Fruit fly (Drosophila melanogaster): ENCODE data around the gene CG17375.

CG17375 gene

DNA sequence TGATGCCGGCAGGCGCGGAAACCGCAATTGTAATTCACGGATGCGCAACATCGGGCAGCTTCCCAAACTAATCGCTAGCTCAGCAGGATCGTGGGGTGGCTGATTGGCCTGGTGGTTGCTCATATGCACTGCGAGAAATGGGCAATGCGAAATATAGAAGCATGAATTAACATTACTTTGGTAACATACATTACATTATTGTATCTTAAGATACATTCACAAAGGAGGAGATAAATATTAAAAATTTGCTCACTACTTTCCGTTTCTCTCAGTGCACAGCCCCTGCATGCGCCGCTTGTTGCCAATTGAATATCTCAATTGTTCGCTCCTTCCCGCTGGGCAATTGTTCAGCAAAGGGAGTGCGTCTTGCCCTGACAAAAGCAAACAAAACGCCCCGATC is 35.8 kb upstream of the CG17375 start (continued):
- peak; percentile 63 for TF ChIP-seq btn (GFP tag; optimal IDR thresholded peaks at IDR 0.05)
- TF ChIP-seq CG2202 (tag; optimal IDR thresholded peaks at IDR 0.05) = peak; percentile 79
- no peak for TF ChIP-seq pita (GFP tag; optimal IDR thresholded peaks at IDR 0.05)
- peak; percentile 8 for TF ChIP-seq CG2116 (GFP tag; optimal IDR thresholded peaks at IDR 0.05)
- peak; percentile 76 for TF ChIP-seq CG5245 (GFP tag; optimal IDR thresholded peaks at IDR 0.05)
- TF ChIP-seq cwo (GFP tag; optimal IDR thresholded peaks at IDR 0.05) = no peak
- peak; percentile 16 for TF ChIP-seq CG4617 (GFP tag; optimal IDR thresholded peaks at IDR 0.05; ENCODE audit: borderline replicate concordance)
- TF ChIP-seq CG6791 (GFP tag; IDR thresholded peaks at IDR 0.05; ENCODE audit: partially characterized antibody) = no peak
- TF ChIP-seq tup (GFP tag; optimal IDR thresholded peaks at IDR 0.05) = peak; percentile 21
- peak; percentile 70 for TF ChIP-seq CG7372 (GFP tag; IDR thresholded peaks at IDR 0.05)
- TF ChIP-seq stc (GFP tag; IDR thresholded peaks at IDR 0.05) = peak; percentile 52; the same call in 1 of the 2 replicates
- no peak for TF ChIP-seq ftz-f1 (GFP tag; optimal IDR thresholded peaks at IDR 0.05)
- TF ChIP-seq CG16813 (GFP tag; IDR thresholded peaks at IDR 0.05; ENCODE audit: partially characterized antibody) = no peak
- TF ChIP-seq ttk (GFP tag; IDR thresholded peaks at IDR 0.05) = peak; percentile 75
- peak; percentile 71 to 88 for TF ChIP-seq chif (GFP tag; optimal IDR thresholded peaks at IDR 0.05)
- TF ChIP-seq CG18764 (GFP tag; optimal IDR thresholded peaks at IDR 0.05) = peak; percentile 45
- peak; percentile 10 for TF ChIP-seq fu2 (GFP tag; optimal IDR thresholded peaks at IDR 0.05)
- TF ChIP-seq CG1792 (GFP tag; optimal IDR thresholded peaks at IDR 0.05) = peak; percentile 35
- TF ChIP-seq Optix (GFP tag; IDR thresholded peaks at IDR 0.05) = peak; percentile 82
- TF ChIP-seq nerfin-2 (GFP tag; IDR thresholded peaks at IDR 0.05; ENCODE audit: partially characterized antibody) = no peak
- peak; percentile 88 for TF ChIP-seq CG4404 (GFP tag; IDR thresholded peaks at IDR 0.05)
- TF ChIP-seq Dp (GFP tag; optimal IDR thresholded peaks at IDR 0.05) = no peak
- no peak for TF ChIP-seq bowl (GFP tag; IDR thresholded peaks at IDR 0.05)
- TF ChIP-seq wor (GFP tag; IDR thresholded peaks at IDR 0.05) = peak; percentile 37; the same call in 1 of the 2 replicates
- TF ChIP-seq CG42726 (GFP tag; IDR thresholded peaks at IDR 0.05; ENCODE audit: partially characterized antibody) = no peak
- TF ChIP-seq CG8944 (GFP tag; optimal IDR thresholded peaks at IDR 0.05) = peak; percentile 55
- TF ChIP-seq chm (GFP tag; IDR thresholded peaks at IDR 0.05) = peak; percentile 82
- peak; percentile 59; the same call in 1 of the 2 replicates for TF ChIP-seq ro (GFP tag; IDR thresholded peaks at IDR 0.05)
- TF ChIP-seq schlank (tag; optimal IDR thresholded peaks at IDR 0.05) = no peak
- TF ChIP-seq Jarid2 (GFP tag; optimal IDR thresholded peaks at IDR 0.05) = peak; percentile 44
- peak; percentile 48 for TF ChIP-seq Max (GFP tag; optimal IDR thresholded peaks at IDR 0.05)
- TF ChIP-seq CG6654 (GFP tag; optimal IDR thresholded peaks at IDR 0.05) = peak; percentile 50
- peak; percentile 75 for TF ChIP-seq CG11504 (tag; optimal IDR thresholded peaks at IDR 0.05)
- TF ChIP-seq Lhr (GFP tag; optimal IDR thresholded peaks at IDR 0.05) = peak; percentile 71
- TF ChIP-seq CG8478 (optimal IDR thresholded peaks at IDR 0.05) = no peak
- peak; percentile 38 for TF ChIP-seq tio (GFP tag; optimal IDR thresholded peaks at IDR 0.05)
- peak; percentile 27 for TF ChIP-seq CG1647 (GFP tag; optimal IDR thresholded peaks at IDR 0.05)
- TF ChIP-seq BEAF-32 (GFP tag; optimal IDR thresholded peaks at IDR 0.05) = no peak
- TF ChIP-seq CG10321 (GFP tag; IDR thresholded peaks at IDR 0.05) = no peak
- TF ChIP-seq vfl (GFP tag; optimal IDR thresholded peaks at IDR 0.05) = no peak
- peak; percentile 40 for TF ChIP-seq CG12942 (GFP tag; optimal IDR thresholded peaks at IDR 0.05)
- TF ChIP-seq CG6272 (GFP tag; IDR thresholded peaks at IDR 0.05) = peak; percentile 68
- no peak for TF ChIP-seq CG13287 (GFP tag; IDR thresholded peaks at IDR 0.05; ENCODE audit: partially characterized antibody)
- peak; percentile 70 for TF ChIP-seq Ptx1 (GFP tag; IDR thresholded peaks at IDR 0.05)
- TF ChIP-seq D19B (GFP tag; optimal IDR thresholded peaks at IDR 0.05) = no peak
- TF ChIP-seq CG18619 (GFP tag; optimal IDR thresholded peaks at IDR 0.05) = peak; percentile 52
- peak; percentile 37; the same call in 1 of the 3 replicates for TF ChIP-seq C15 (GFP tag; IDR thresholded peaks at IDR 0.05)
- peak in 1 of 2 experiments; percentile 92 for TF ChIP-seq bsh (GFP tag; optimal IDR thresholded peaks at IDR 0.05)
- TF ChIP-seq sens-2 (GFP tag; IDR thresholded peaks at IDR 0.05) = peak; percentile 95
- peak; percentile 42; the same call in 2 of the 3 replicates for TF ChIP-seq B-H1 (GFP tag; IDR thresholded peaks at IDR 0.05)
- peak; percentile 66 for TF ChIP-seq Sox102F (GFP tag; optimal IDR thresholded peaks at IDR 0.05)
